Fruit fly (Drosophila melanogaster) whole organism, embryonic: Measurements from ENCODE around the gene CG13075.

Experiments used
- Adf1 ChIP-seq: fragments of 200-800 bp; sonication (Bioruptor generic); IDR thresholded peaks from 2 replicates; pipeline ENCODE4 v1.3.6; 2022; ENCODE audit warnings: missing biosample characterization, missing genetic modification characterization
- Bdp1 ChIP-seq: fragments of 200-800 bp; sonication (Bioruptor generic); optimal IDR thresholded peaks from 3 replicates; lab custom pipeline; 2016; ENCODE audit warnings: missing biosample characterization, missing genetic modification characterization
- Bteb2 ChIP-seq: fragments of 200-800 bp; sonication (Bioruptor generic); optimal IDR thresholded peaks from 2 replicates; lab custom pipeline; 2016; ENCODE audit warnings: missing biosample characterization, missing genetic modification characterization
- CG1024 ChIP-seq: fragments of 200-800 bp; sonication (Bioruptor generic); IDR thresholded peaks from 2 replicates; pipeline ENCODE4 v1.3.6; 2022; ENCODE audit warnings: missing biosample characterization, missing genetic modification characterization
- CG10654 ChIP-seq: fragments of 200-800 bp; sonication (Bioruptor generic); optimal IDR thresholded peaks from 2 replicates; lab custom pipeline; 2016; ENCODE audit warnings: missing biosample characterization, missing genetic modification characterization
- CG11247 ChIP-seq: fragments of 200-800 bp; sonication (Bioruptor generic); IDR thresholded peaks from 2 replicates; pipeline ENCODE4 v1.3.6; 2022; ENCODE audit warnings: missing biosample characterization, missing genetic modification characterization
- CG13775 ChIP-seq: fragments of 200-800 bp; sonication (Bioruptor generic); optimal IDR thresholded peaks from 3 replicates; lab custom pipeline; 2017; ENCODE audit warnings: missing biosample characterization, mild to moderate bottlenecking, missing genetic modification characterization
- CG1529 ChIP-seq: fragments of 200-800 bp; sonication (Bioruptor generic); optimal IDR thresholded peaks from 3 replicates; lab custom pipeline; 2018; ENCODE audit warnings: missing biosample characterization, missing genetic modification characterization
- CG1647 ChIP-seq: fragments of 200-800 bp; sonication (Bioruptor generic); optimal IDR thresholded peaks from 3 replicates; lab custom pipeline; 2016; ENCODE audit warnings: missing biosample characterization, missing genetic modification characterization
- CG16815 ChIP-seq: fragments of 200-800 bp; sonication (Bioruptor generic); optimal IDR thresholded peaks from 3 replicates; lab custom pipeline; 2017; ENCODE audit warnings: missing biosample characterization, mild to moderate bottlenecking, missing genetic modification characterization
- CG17829 ChIP-seq: fragments of 200-800 bp; optimal IDR thresholded peaks from 2 replicates; lab custom pipeline; 2019; ENCODE audit warnings: missing biosample characterization, mild to moderate bottlenecking, missing genetic modification characterization, moderate library complexity
- CG43689 ChIP-seq: fragments of 200-800 bp; sonication (Bioruptor generic); IDR thresholded peaks from 2 replicates; pipeline ENCODE4 v1.3.6; 2022; ENCODE audit warnings: missing biosample characterization, missing genetic modification characterization
- CG4404 ChIP-seq: fragments of 200-800 bp; sonication (Bioruptor generic); IDR thresholded peaks from 2 replicates; pipeline ENCODE4 v1.3.6; 2022; ENCODE audit warnings: missing biosample characterization, missing genetic modification characterization
- CG4424 ChIP-seq: fragments of 200-800 bp; sonication (Bioruptor generic); optimal IDR thresholded peaks from 3 replicates; lab custom pipeline; 2016; ENCODE audit warnings: missing biosample characterization, missing genetic modification characterization
- CG6765 ChIP-seq: fragments of 200-800 bp; sonication (Bioruptor generic); optimal IDR thresholded peaks from 3 replicates; lab custom pipeline; 2017; ENCODE audit warnings: missing biosample characterization, mild to moderate bottlenecking, missing genetic modification characterization
- CG6854 ChIP-seq: fragments of 200-800 bp; sonication (Bioruptor generic); optimal IDR thresholded peaks from 3 replicates; lab custom pipeline; 2017; ENCODE audit warnings: missing biosample characterization, mild to moderate bottlenecking, missing genetic modification characterization
- CG8281 ChIP-seq: fragments of 200-800 bp; sonication (Bioruptor generic); optimal IDR thresholded peaks from 2 replicates; lab custom pipeline; 2018; ENCODE audit warnings: missing biosample characterization, mild to moderate bottlenecking, missing genetic modification characterization, moderate library complexity
- D ChIP-seq, 2 experiments: fragments of 200-800 bp in 1 of 2; fragments of >200 bp in 1 of 2; sonication (Bioruptor generic) in 1 of 2; optimal IDR thresholded peaks; 2 replicates in 1 of 2; 3 replicates in 1 of 2; lab custom pipeline; 2017; ENCODE audit warnings: mild to moderate bottlenecking in 1 of 2, missing biosample characterization in 1 of 2, missing genetic modification characterization in 1 of 2, missing genetic modification reagents in 1 of 2
- Doc3 ChIP-seq: fragments of 200-800 bp; sonication (Bioruptor generic); IDR thresholded peaks from 3 replicates; pipeline ENCODE4 v1.3.6; 2022; ENCODE audit warnings: missing biosample characterization, missing genetic modification characterization; ENCODE audit not compliant: partially characterized antibody
- Eip74EF ChIP-seq, 2 experiments: fragments of 200-800 bp in 1 of 2; fragments of >200 bp in 1 of 2; sonication (Bioruptor generic) in 1 of 2; optimal IDR thresholded peaks; 2 replicates each; lab custom pipeline; 2017 to 2019; ENCODE audit warnings: missing biosample characterization in 2 of 2, missing genetic modification characterization in 2 of 2, mild to moderate bottlenecking in 1 of 2, moderate library complexity in 1 of 2
- Ets65A ChIP-seq: fragments of 200-800 bp; sonication (Bioruptor generic); peaks from one replicate; lab custom pipeline; 2016; ENCODE audit warnings: missing biosample characterization, missing genetic modification characterization
- Ets97D ChIP-seq: fragments of 200-800 bp; sonication (Bioruptor generic); optimal IDR thresholded peaks from 3 replicates; lab custom pipeline; 2016; ENCODE audit warnings: missing biosample characterization, missing genetic modification characterization
- Jarid2 ChIP-seq: fragments of 200-800 bp; sonication (Bioruptor generic); optimal IDR thresholded peaks from 3 replicates; lab custom pipeline; 2017; ENCODE audit warnings: mild to moderate bottlenecking, missing biosample characterization, missing genetic modification reagents, missing genetic modification characterization
- Opbp ChIP-seq: fragments of 200-800 bp; sonication (Bioruptor generic); IDR thresholded peaks from 3 replicates; pipeline ENCODE4 v1.3.6; 2022; ENCODE audit warnings: missing biosample characterization, missing genetic modification characterization; ENCODE audit not compliant: partially characterized antibody
- Pdp1 ChIP-seq, 2 experiments: fragments of 200-800 bp; sonication (Bioruptor generic); optimal IDR thresholded peaks; 3 replicates each; lab custom pipeline; 2016; ENCODE audit warnings: missing biosample characterization in 2 of 2, missing genetic modification characterization in 2 of 2, mild to moderate bottlenecking in 1 of 2, moderate library complexity in 1 of 2
- Ravus ChIP-seq: fragments of 200-800 bp; sonication (Bioruptor generic); IDR thresholded peaks from 2 replicates; pipeline ENCODE4 v1.3.6; 2022; ENCODE audit warnings: missing biosample characterization, missing genetic modification characterization
- ash1 ChIP-seq: fragments of 200-800 bp; sonication (Bioruptor generic); optimal IDR thresholded peaks from 2 replicates; lab custom pipeline; 2018; ENCODE audit warnings: missing biosample characterization, mild to moderate bottlenecking, missing genetic modification characterization
- cato ChIP-seq: fragments of 200-800 bp; sonication (Bioruptor generic); optimal IDR thresholded peaks from 2 replicates; lab custom pipeline; 2016; ENCODE audit warnings: missing biosample characterization, missing genetic modification characterization, borderline replicate concordance
- corto ChIP-seq: fragments of 200-800 bp; sonication (Bioruptor generic); optimal IDR thresholded peaks from 2 replicates; lab custom pipeline; 2016; ENCODE audit warnings: missing biosample characterization, mild to moderate bottlenecking, missing genetic modification characterization, moderate library complexity
- croc ChIP-seq: fragments of 200-800 bp; sonication (Bioruptor generic); conservative IDR thresholded peaks from 3 replicates; pipeline ENCODE4 v1.3.6; 2022; ENCODE audit warnings: missing biosample characterization, missing genetic modification characterization
- dati ChIP-seq: fragments of 200-800 bp; sonication (Bioruptor generic); IDR thresholded peaks from 2 replicates; pipeline ENCODE4 v1.3.6; 2022; ENCODE audit warnings: missing biosample characterization, missing genetic modification characterization
- exex ChIP-seq: fragments of 200-800 bp; sonication (Bioruptor generic); optimal IDR thresholded peaks from 4 replicates; lab custom pipeline; 2018; ENCODE audit warnings: missing biosample characterization, mild to moderate bottlenecking, missing genetic modification characterization, moderate library complexity
- fd3F ChIP-seq: fragments of 200-800 bp; sonication (Bioruptor generic); optimal IDR thresholded peaks from 2 replicates; lab custom pipeline; 2018; ENCODE audit warnings: missing biosample characterization, mild to moderate bottlenecking, missing genetic modification characterization, moderate library complexity
- gce ChIP-seq: fragments of 200-800 bp; sonication (Bioruptor generic); IDR thresholded peaks from 3 replicates; pipeline ENCODE4 v1.3.6; 2022; ENCODE audit warnings: missing biosample characterization, missing genetic modification characterization
- gt ChIP-seq: fragments of 200-800 bp; sonication (Bioruptor generic); IDR thresholded peaks from 2 replicates; pipeline ENCODE4 v1.3.6; 2022; ENCODE audit warnings: missing biosample characterization, missing genetic modification characterization
- hb ChIP-seq: fragments of 200-800 bp; sonication (Bioruptor generic); IDR thresholded peaks from 3 replicates; pipeline ENCODE4 v1.3.6; 2022; ENCODE audit warnings: missing biosample characterization, missing genetic modification characterization; ENCODE audit not compliant: partially characterized antibody
- inv ChIP-seq: fragments of 200-800 bp; sonication (Bioruptor generic); IDR thresholded peaks from 2 replicates; pipeline ENCODE4 v1.3.6; 2022; ENCODE audit warnings: missing biosample characterization, missing genetic modification characterization; ENCODE audit not compliant: partially characterized antibody
- jing ChIP-seq: fragments of 200-800 bp; sonication (Bioruptor generic); optimal IDR thresholded peaks from 2 replicates; lab custom pipeline; 2018; ENCODE audit warnings: missing biosample characterization, mild to moderate bottlenecking, missing genetic modification characterization
- lab ChIP-seq: fragments of 200-800 bp; sonication (Bioruptor generic); optimal IDR thresholded peaks from 3 replicates; lab custom pipeline; 2017; ENCODE audit warnings: missing biosample characterization, missing genetic modification characterization, mild to moderate bottlenecking, moderate library complexity, missing genetic modification reagents
- lola ChIP-seq, 3 experiments: fragments of >200 bp in 2 of 3; fragments of 200-800 bp in 1 of 3; sonication (Bioruptor generic) in 1 of 3; optimal IDR thresholded peaks; 2 replicates each; lab custom pipeline; 2017 to 2019; ENCODE audit warnings: missing biosample characterization in 3 of 3, missing genetic modification characterization in 3 of 3, mild to moderate bottlenecking in 1 of 3, moderate library complexity in 1 of 3
- nerfin-2 ChIP-seq: fragments of 200-800 bp; sonication (Bioruptor generic); IDR thresholded peaks from 2 replicates; pipeline ENCODE4 v1.3.6; 2022; ENCODE audit warnings: missing biosample characterization, missing genetic modification characterization; ENCODE audit not compliant: partially characterized antibody
- pan ChIP-seq, 4 experiments: fragments of >200 bp in 3 of 4; fragments of 200-800 bp in 1 of 4; sonication (Bioruptor generic) in 1 of 4; optimal IDR thresholded peaks in 3 of 4; IDR thresholded peaks in 1 of 4; 2 replicates each; pipeline versions ENCODE4 v1.3.6 to Lab custom; 2017 to 2022; ENCODE audit warnings: missing biosample characterization in 2 of 4, missing genetic modification characterization in 2 of 4, mixed read lengths in 1 of 4
- scrt ChIP-seq: fragments of 200-800 bp; sonication (Bioruptor generic); optimal IDR thresholded peaks from 2 replicates; lab custom pipeline; 2018; ENCODE audit warnings: missing biosample characterization, mild to moderate bottlenecking, missing genetic modification characterization, moderate library complexity
- seq ChIP-seq: fragments of 200-800 bp; sonication (Bioruptor generic); IDR thresholded peaks from 2 replicates; pipeline ENCODE4 v1.3.6; 2022; ENCODE audit warnings: missing biosample characterization, missing genetic modification characterization
- slbo ChIP-seq: fragments of 200-800 bp; sonication (Bioruptor generic); IDR thresholded peaks from 2 replicates; pipeline ENCODE4 v1.3.6; 2022; ENCODE audit warnings: missing biosample characterization, missing genetic modification characterization
- slp2 ChIP-seq: fragments of 200-800 bp; sonication (Bioruptor generic); optimal IDR thresholded peaks from 2 replicates; lab custom pipeline; 2016; ENCODE audit warnings: missing biosample characterization, missing genetic modification characterization
- stwl ChIP-seq: fragments of 200-800 bp; sonication (Bioruptor generic); optimal IDR thresholded peaks from 3 replicates; lab custom pipeline; 2018; ENCODE audit warnings: missing biosample characterization, mild to moderate bottlenecking, missing genetic modification characterization, moderate library complexity
- ttk ChIP-seq: fragments of 200-800 bp; sonication (Bioruptor generic); IDR thresholded peaks from 2 replicates; pipeline ENCODE4 v2.1.2; 2022; ENCODE audit warnings: missing biosample characterization, missing genetic modification characterization
- zen2 ChIP-seq: fragments of 200-800 bp; sonication (Bioruptor generic); IDR thresholded peaks from 3 replicates; pipeline ENCODE4 v1.3.6; 2022; ENCODE audit warnings: missing biosample characterization, missing genetic modification characterization; ENCODE audit not compliant: partially characterized antibody

The CG13075 gene

dm6 chr3L:16048086-16048485, 35.7 kb upstream of the CG13075 start (continued):
- no peak for TF ChIP-seq Ets65A
- no peak for TF ChIP-seq gt (GFP tag; lab: Robert Waterston, UW)
- TF ChIP-seq lab (GFP tag; lab: Kevin White, UChicago): peak; percentile 74
- TF ChIP-seq CG1529 (GFP tag; lab: Kevin White, UChicago): no peak
- no peak for TF ChIP-seq stwl (tag; lab: Kevin White, UChicago)
- peak; percentile 36 for TF ChIP-seq scrt
- no peak for TF ChIP-seq zen2 (GFP tag; lab: Robert Waterston, UW)
- no peak for TF ChIP-seq Jarid2 (GFP tag; lab: Kevin White, UChicago)
- peak; percentile 4 for TF ChIP-seq Bdp1
- peak; percentile 26 for TF ChIP-seq CG13775
- no peak for TF ChIP-seq CG6854 (GFP tag; lab: Kevin White, UChicago)
- TF ChIP-seq slbo (GFP tag; lab: Robert Waterston, UW): peak; percentile 77
- no peak for TF ChIP-seq gce (GFP tag; lab: Robert Waterston, UW)
- no peak for TF ChIP-seq Adf1 (GFP tag; lab: Robert Waterston, UW)
- TF ChIP-seq pan (optimal IDR thresholded peaks at IDR 0.05; lab: Kevin White, UChicago): no peak
- TF ChIP-seq pan (GFP tag; optimal IDR thresholded peaks at IDR 0.05 in 1 of 2, IDR thresholded peaks at IDR 0.05 in 1 of 2): peak in 1 of 2 experiments; percentile 56
- no peak for TF ChIP-seq corto (GFP tag; lab: Kevin White, UChicago)
- peak; percentile 52 for TF ChIP-seq Bteb2 (GFP tag; lab: Kevin White, UChicago)
- TF ChIP-seq cato (GFP tag; lab: Kevin White, UChicago): no peak
- TF ChIP-seq CG17829 (tag; lab: Kevin White, UChicago): peak; percentile 16
- no peak for TF ChIP-seq jing
- TF ChIP-seq fd3F (GFP tag; lab: Kevin White, UChicago): peak; percentile 57
- no peak for TF ChIP-seq nerfin-2 (GFP tag; lab: Robert Waterston, UW)
- no peak for TF ChIP-seq CG8281
- TF ChIP-seq CG10654: no peak
- TF ChIP-seq CG43689: peak; percentile 48
- no peak for TF ChIP-seq dati (GFP tag; lab: Robert Waterston, UW)
- TF ChIP-seq Ravus (GFP tag; lab: Robert Waterston, UW): no peak; the same call in 1 of the 2 replicates
- TF ChIP-seq CG1647 (GFP tag; lab: Kevin White, UChicago): no peak
- no peak for TF ChIP-seq Eip74EF (GFP tag; optimal IDR thresholded peaks at IDR 0.05; lab: Kevin White, UChicago)
- TF ChIP-seq Opbp (GFP tag; lab: Robert Waterston, UW): no peak
- TF ChIP-seq CG4424 (GFP tag; lab: Kevin White, UChicago): peak; percentile 16
- no peak for TF ChIP-seq D (optimal IDR thresholded peaks at IDR 0.05; lab: Kevin White, UChicago)
- no peak for TF ChIP-seq D (GFP tag; optimal IDR thresholded peaks at IDR 0.05; lab: Kevin White, UChicago)
- no peak for TF ChIP-seq Pdp1 (GFP tag; optimal IDR thresholded peaks at IDR 0.05; lab: Kevin White, UChicago)
- TF ChIP-seq CG1024: no peak
- TF ChIP-seq CG11247 (GFP tag; lab: Robert Waterston, UW): peak; percentile 52; the same call in 1 of the 2 replicates
- TF ChIP-seq ttk (GFP tag; lab: Robert Waterston, UW): 0 out of 2 replicates have a peak, but pooled peaks have one; percentile 20
- no peak for TF ChIP-seq Ets97D (GFP tag; lab: Kevin White, UChicago)
- no peak for TF ChIP-seq ash1
- TF ChIP-seq lola (GFP tag; optimal IDR thresholded peaks at IDR 0.05; lab: Kevin White, UChicago): no peak
- TF ChIP-seq Doc3: no peak
- TF ChIP-seq slp2 (GFP tag; lab: Kevin White, UChicago): no peak
- no peak for TF ChIP-seq inv (GFP tag; lab: Robert Waterston, UW)
- no peak for TF ChIP-seq seq (GFP tag; lab: Robert Waterston, UW)
- no peak for TF ChIP-seq hb (GFP tag; lab: Robert Waterston, UW)
- no peak for TF ChIP-seq croc (GFP tag; lab: Robert Waterston, UW)
- no peak for TF ChIP-seq CG16815
- no peak for TF ChIP-seq CG4404 (GFP tag; lab: Robert Waterston, UW)
- TF ChIP-seq exex: no peak
- TF ChIP-seq CG6765: no peak
